Fruit fly (Drosophila melanogaster): ENCODE measurements around the gene Grip71.

Grip71 gene

dm6 chr2L:18693877-18694723 is 14.5 kb upstream of the Grip71 start (continued):
- TF ChIP-seq zen2 (GFP tag; IDR thresholded peaks at IDR 0.05; ENCODE audit: partially characterized antibody), result no peak
- no peak for TF ChIP-seq CG17186 (GFP tag; optimal IDR thresholded peaks at IDR 0.05)
- no peak for TF ChIP-seq emc (GFP tag; optimal IDR thresholded peaks at IDR 0.05)
- peak; percentile 73; the same call in 1 of the 2 replicates for TF ChIP-seq E2f2 (GFP tag; IDR thresholded peaks at IDR 0.05)
- peak; percentile 35; the same call in 1 of the 2 replicates for TF ChIP-seq aop (GFP tag; IDR thresholded peaks at IDR 0.05)
- TF ChIP-seq ato (GFP tag; IDR thresholded peaks at IDR 0.05; ENCODE audit: partially characterized antibody), result no peak
- peak; percentile 84 for TF ChIP-seq CHES-1-like (GFP tag; optimal IDR thresholded peaks at IDR 0.05)
- TF ChIP-seq kah (GFP tag; optimal IDR thresholded peaks at IDR 0.05), result no peak
- no peak for TF ChIP-seq Six4 (GFP tag; optimal IDR thresholded peaks at IDR 0.05)
- no peak for TF ChIP-seq hkb (optimal IDR thresholded peaks at IDR 0.05)
- peak; percentile 67 for TF ChIP-seq hkb (GFP tag; IDR thresholded peaks at IDR 0.05)
- peak; percentile 51 for TF ChIP-seq CG11723 (GFP tag; optimal IDR thresholded peaks at IDR 0.05)
- peak; percentile 63 for TF ChIP-seq CG18764 (GFP tag; optimal IDR thresholded peaks at IDR 0.05)
- peak; percentile 45 for TF ChIP-seq en (GFP tag; optimal IDR thresholded peaks at IDR 0.05)
- peak; percentile 63 for TF ChIP-seq CG17359 (tag; optimal IDR thresholded peaks at IDR 0.05)
- 0 out of 2 replicates have a peak, but pooled peaks have one; percentile 38 for TF ChIP-seq CG11085 (GFP tag; IDR thresholded peaks at IDR 0.05)
- TF ChIP-seq CG2199 (GFP tag; IDR thresholded peaks at IDR 0.05), result peak; percentile 74; the same call in 2 of the 3 replicates
- TF ChIP-seq lab (GFP tag; optimal IDR thresholded peaks at IDR 0.05), result peak; percentile 81
- no peak for TF ChIP-seq wor (GFP tag; IDR thresholded peaks at IDR 0.05)
- TF ChIP-seq gfzf (GFP tag; optimal IDR thresholded peaks at IDR 0.05), result no peak

dm6 chr2L:18694724-18695105 is 13.9 kb upstream of the Grip71 start:
- TF ChIP-seq NK7.1 (GFP tag; optimal IDR thresholded peaks at IDR 0.05) (no peak), CG30020 (tag; optimal IDR thresholded peaks at IDR 0.05) (no peak), p53 (GFP tag; optimal IDR thresholded peaks at IDR 0.05) (no peak), Lhr (GFP tag; optimal IDR thresholded peaks at IDR 0.05) (no peak), bcd (GFP tag; optimal IDR thresholded peaks at IDR 0.05) (no peak), CG14965 (GFP tag; optimal IDR thresholded peaks at IDR 0.05; ENCODE audit: borderline replicate concordance) (no peak), fru (optimal IDR thresholded peaks at IDR 0.05) (no peak), CG16779 (GFP tag; IDR thresholded peaks at IDR 0.05) (no peak), Bdp1 (GFP tag; optimal IDR thresholded peaks at IDR 0.05) (no peak), CG18619 (GFP tag; optimal IDR thresholded peaks at IDR 0.05) (no peak), HLH4C (GFP tag; IDR thresholded peaks at IDR 0.05; ENCODE audit: partially characterized antibody) (no peak), Tbp (GFP tag; optimal IDR thresholded peaks at IDR 0.05) (no peak), Sry-β (GFP tag; optimal IDR thresholded peaks at IDR 0.05) (no peak), CG13287 (GFP tag; IDR thresholded peaks at IDR 0.05; ENCODE audit: partially characterized antibody) (no peak), al (GFP tag; IDR thresholded peaks at IDR 0.05) (0 out of 2 replicates have a peak, but pooled peaks have one; percentile 26), CG3163 (GFP tag; optimal IDR thresholded peaks at IDR 0.05) (no peak), CG42726 (GFP tag; IDR thresholded peaks at IDR 0.05; ENCODE audit: partially characterized antibody) (no peak), Gug (GFP tag; IDR thresholded peaks at IDR 0.05) (no peak), CG3995 (GFP tag; optimal IDR thresholded peaks at IDR 0.05) (no peak), CG11398 (GFP tag; optimal IDR thresholded peaks at IDR 0.05) (no peak), tx (GFP tag; optimal IDR thresholded peaks at IDR 0.05) (no peak), CG13123 (GFP tag; optimal IDR thresholded peaks at IDR 0.05) (no peak), ato (GFP tag; IDR thresholded peaks at IDR 0.05; ENCODE audit: partially characterized antibody) (no peak), CG13296 (GFP tag; optimal IDR thresholded peaks at IDR 0.05) (no peak), CG4424 (GFP tag; optimal IDR thresholded peaks at IDR 0.05) (no peak), Ada2b (GFP tag; IDR thresholded peaks at IDR 0.05) (peak; percentile 48; the same call in 1 of the 2 replicates), Vsx1 (GFP tag; optimal IDR thresholded peaks at IDR 0.05) (no peak), kay (GFP tag; optimal IDR thresholded peaks at IDR 0.05) (no peak), Bgb (GFP tag; IDR thresholded peaks at IDR 0.05; ENCODE audit: partially characterized antibody) (no peak), knrl (GFP tag; IDR thresholded peaks at IDR 0.05; ENCODE audit: partially characterized antibody) (no peak), CG33557 (GFP tag; optimal IDR thresholded peaks at IDR 0.05) (no peak)
